Worm (Caenorhabditis elegans) whole organism, L4/young adult: ENCODE data around the gene btb-9.

Experiments used
- W03F9.2 ChIP-seq: fragments of 150-350 bp; optimal IDR thresholded peaks from 2 replicates; lab custom pipeline; 2014; ENCODE audit warnings: missing biosample characterization, missing genetic modification characterization
- dao-5 ChIP-seq: sonication (generic microtip); optimal IDR thresholded peaks from 2 replicates; lab custom pipeline; 2016; ENCODE audit warnings: missing genotype, missing genetic modification characterization, moderate library complexity, missing compliant biosample characterization
- him-1 ChIP-seq: sonication (generic microtip); optimal IDR thresholded peaks from 2 replicates; lab custom pipeline; 2016; ENCODE audit warnings: missing genotype, missing genetic modification reagents, missing genetic modification characterization, missing compliant biosample characterization

- TF ChIP-seq him-1 (tag; lab: Kevin White, UChicago) (no peak), dao-5 (tag; lab: Kevin White, UChicago) (no peak), W03F9.2 (tag; lab: Kevin White, UChicago) (no peak)
Measured at ce11 chrII:1730103-1730502, 1.8 kb downstream of the btb-9 start, which contains the start of gene ceh-81.
